Worm (Caenorhabditis elegans) whole organism, L3 larva: ENCODE data around the gene Y41D4A.4.

ENCODE experiments used
- ama-1 ChIP-seq: fragments of 150-350 bp; optimal IDR thresholded peaks from 2 replicates; lab custom pipeline; 2018
- ceh-28 ChIP-seq: fragments of 150-350 bp; optimal IDR thresholded peaks from 2 replicates; lab custom pipeline; 2014; ENCODE audit warnings: missing biosample characterization, missing genetic modification reagents, missing genetic modification characterization
- daf-12 ChIP-seq: fragments of 150-350 bp; optimal IDR thresholded peaks from 2 replicates; lab custom pipeline; 2014; ENCODE audit warnings: missing biosample characterization, missing genetic modification reagents, missing genetic modification characterization
- fos-1 ChIP-seq: fragments of 150-350 bp; optimal IDR thresholded peaks from 2 replicates; lab custom pipeline; 2014; ENCODE audit warnings: missing biosample characterization, missing genetic modification characterization
- nhr-237 ChIP-seq: fragments of 150-350 bp; optimal IDR thresholded peaks from 2 replicates; lab custom pipeline; 2014; ENCODE audit warnings: missing biosample characterization, missing genetic modification characterization

ce11 chrIV:1761553-1761952, 15.8 kb downstream of the Y41D4A.4 start, which contains the start of gene Y41D4A.7:
- no peak for TF ChIP-seq fos-1 (tag; lab: Kevin White, UChicago)
- TF ChIP-seq ama-1 (lab: Kevin White, UChicago): no peak
- TF ChIP-seq daf-12 (tag; lab: Kevin White, UChicago): no peak
- TF ChIP-seq ceh-28 (tag; lab: Kevin White, UChicago): no peak
- TF ChIP-seq nhr-237 (tag; lab: Kevin White, UChicago): no peak
